Fruit fly (Drosophila melanogaster) whole organism, embryonic: ENCODE measurements around the gene CG14270.

Experiments
- Asciz ChIP-seq: fragments of 200-800 bp; sonication (Bioruptor generic); optimal IDR thresholded peaks from 2 replicates; lab custom pipeline; 2017; ENCODE audit warnings: missing biosample characterization, mild to moderate bottlenecking, missing genetic modification characterization, missing genetic modification reagents
- B-H1 ChIP-seq: fragments of 200-800 bp; sonication (Bioruptor generic); IDR thresholded peaks from 3 replicates; pipeline ENCODE4 v1.3.6; 2022; ENCODE audit warnings: missing biosample characterization, missing genetic modification characterization
- Bgb ChIP-seq: fragments of 200-800 bp; sonication (Bioruptor generic); IDR thresholded peaks from 2 replicates; pipeline ENCODE4 v1.3.6; 2022; ENCODE audit warnings: missing biosample characterization, missing genetic modification characterization; ENCODE audit not compliant: partially characterized antibody
- CG10321 ChIP-seq: fragments of 200-800 bp; sonication (Bioruptor generic); IDR thresholded peaks from 2 replicates; pipeline ENCODE4 v1.3.6; 2022; ENCODE audit warnings: missing biosample characterization, missing genetic modification characterization
- CG10979 ChIP-seq: fragments of 200-800 bp; sonication (Bioruptor generic); optimal IDR thresholded peaks from 2 replicates; lab custom pipeline; 2018; ENCODE audit warnings: missing biosample characterization, mild to moderate bottlenecking, missing genetic modification characterization, moderate library complexity
- CG11456 ChIP-seq: fragments of 200-800 bp; sonication (Bioruptor generic); IDR thresholded peaks from 3 replicates; pipeline ENCODE4 v1.3.6; 2022; ENCODE audit warnings: missing biosample characterization, missing genetic modification characterization
- CG13424 ChIP-seq: fragments of 200-800 bp; sonication (Bioruptor generic); optimal IDR thresholded peaks from 2 replicates; lab custom pipeline; 2019; ENCODE audit warnings: missing biosample characterization, mild to moderate bottlenecking, missing genetic modification characterization, moderate library complexity
- CG14667 ChIP-seq: fragments of 200-800 bp; sonication (Bioruptor generic); IDR thresholded peaks from 2 replicates; pipeline ENCODE4 v1.3.6; 2022; ENCODE audit warnings: missing biosample characterization, missing genetic modification characterization
- CG18476 ChIP-seq: fragments of 200-800 bp; sonication (Bioruptor generic); optimal IDR thresholded peaks from 2 replicates; lab custom pipeline; 2016; ENCODE audit warnings: missing biosample characterization, mild to moderate bottlenecking, missing genetic modification characterization
- CG4328 ChIP-seq: fragments of 200-800 bp; sonication (Bioruptor generic); optimal IDR thresholded peaks from 3 replicates; lab custom pipeline; 2017; ENCODE audit warnings: missing biosample characterization, missing genetic modification reagents, missing genetic modification characterization
- CG4424 ChIP-seq: fragments of 200-800 bp; sonication (Bioruptor generic); optimal IDR thresholded peaks from 3 replicates; lab custom pipeline; 2016; ENCODE audit warnings: missing biosample characterization, missing genetic modification characterization
- CG6654 ChIP-seq: fragments of 200-800 bp; sonication (Bioruptor generic); optimal IDR thresholded peaks from 2 replicates; lab custom pipeline; 2017; ENCODE audit warnings: missing biosample characterization, mild to moderate bottlenecking, missing genetic modification characterization
- CG6689 ChIP-seq: fragments of 200-800 bp; sonication (Bioruptor generic); IDR thresholded peaks from 2 replicates; pipeline ENCODE4 v1.3.6; 2022; ENCODE audit warnings: missing biosample characterization, missing genetic modification characterization
- CG8089 ChIP-seq: fragments of 200-800 bp; sonication (Bioruptor generic); optimal IDR thresholded peaks from 3 replicates; lab custom pipeline; 2016; ENCODE audit warnings: missing biosample characterization, missing genetic modification characterization
- CG9797 ChIP-seq: fragments of 200-800 bp; sonication (Bioruptor generic); optimal IDR thresholded peaks from 3 replicates; lab custom pipeline; 2018; ENCODE audit warnings: missing biosample characterization, mild to moderate bottlenecking, missing genetic modification characterization
- D19B ChIP-seq: fragments of 200-800 bp; sonication (Bioruptor generic); optimal IDR thresholded peaks from 2 replicates; lab custom pipeline; 2017; ENCODE audit warnings: missing biosample characterization, mild to moderate bottlenecking, missing genetic modification characterization
- E2f1 ChIP-seq: fragments of 200-800 bp; sonication (Bioruptor generic); IDR thresholded peaks from 2 replicates; pipeline ENCODE4 v1.3.6; 2022; ENCODE audit warnings: missing biosample characterization, missing genetic modification characterization
- Fer3 ChIP-seq: fragments of 200-800 bp; sonication (Bioruptor generic); optimal IDR thresholded peaks from 2 replicates; lab custom pipeline; 2018; ENCODE audit warnings: missing biosample characterization, mild to moderate bottlenecking, missing genetic modification characterization, moderate library complexity
- HmgD ChIP-seq: fragments of 200-800 bp; sonication (Bioruptor generic); optimal IDR thresholded peaks from 3 replicates; lab custom pipeline; 2016; ENCODE audit warnings: missing biosample characterization, missing genetic modification characterization
- Nf-YB ChIP-seq: fragments of 200-800 bp; sonication (Bioruptor generic); optimal IDR thresholded peaks from 3 replicates; lab custom pipeline; 2019; ENCODE audit warnings: missing biosample characterization, mild to moderate bottlenecking, missing genetic modification characterization, moderate library complexity
- Nf-YC ChIP-seq: fragments of 200-800 bp; optimal IDR thresholded peaks from 3 replicates; lab custom pipeline; 2019; ENCODE audit warnings: missing biosample characterization, mild to moderate bottlenecking, missing genetic modification characterization, moderate library complexity
- Poxn ChIP-seq: fragments of 200-800 bp; sonication (Bioruptor generic); IDR thresholded peaks from 2 replicates; pipeline ENCODE4 v1.3.6; 2022; ENCODE audit warnings: missing biosample characterization, missing genetic modification characterization
- Sin3A ChIP-seq: fragments of >200 bp; optimal IDR thresholded peaks from 2 replicates; lab custom pipeline; 2018
- Sox100B ChIP-seq: fragments of 200-800 bp; sonication (Bioruptor generic); optimal IDR thresholded peaks from 3 replicates; lab custom pipeline; 2018; ENCODE audit warnings: missing biosample characterization, mild to moderate bottlenecking, missing genetic modification characterization
- Sox102F ChIP-seq: fragments of 200-800 bp; sonication (Bioruptor generic); optimal IDR thresholded peaks from 2 replicates; lab custom pipeline; 2018; ENCODE audit warnings: missing biosample characterization, mild to moderate bottlenecking, missing genetic modification characterization, moderate library complexity
- Vsx1 ChIP-seq: fragments of 200-800 bp; sonication (Bioruptor generic); optimal IDR thresholded peaks from 2 replicates; lab custom pipeline; 2017; ENCODE audit warnings: missing biosample characterization, mild to moderate bottlenecking, missing genetic modification characterization, missing genetic modification reagents
- Xbp1 ChIP-seq: fragments of 200-800 bp; sonication (Bioruptor generic); optimal IDR thresholded peaks from 3 replicates; lab custom pipeline; 2016; ENCODE audit warnings: missing biosample characterization, mild to moderate bottlenecking, missing genetic modification characterization
- chif ChIP-seq, 2 experiments: fragments of 200-800 bp; sonication (Bioruptor generic); optimal IDR thresholded peaks; 3 replicates each; lab custom pipeline; 2016; ENCODE audit warnings: missing biosample characterization in 2 of 2, missing genetic modification characterization in 2 of 2
- eve ChIP-seq, 2 experiments: fragments of >200 bp; optimal IDR thresholded peaks; 2 replicates each; lab custom pipeline; 2017; ENCODE audit warnings: missing biosample characterization in 2 of 2, missing genetic modification characterization in 2 of 2
- gce ChIP-seq: fragments of 200-800 bp; sonication (Bioruptor generic); IDR thresholded peaks from 3 replicates; pipeline ENCODE4 v1.3.6; 2022; ENCODE audit warnings: missing biosample characterization, missing genetic modification characterization
- gcm ChIP-seq: fragments of 200-800 bp; sonication (Bioruptor generic); optimal IDR thresholded peaks from 2 replicates; lab custom pipeline; 2019; ENCODE audit warnings: missing biosample characterization, mild to moderate bottlenecking, missing genetic modification characterization, moderate library complexity
- gcm2 ChIP-seq: fragments of 200-800 bp; sonication (Bioruptor generic); optimal IDR thresholded peaks from 2 replicates; lab custom pipeline; 2016; ENCODE audit warnings: missing biosample characterization, missing genetic modification characterization
- gfzf ChIP-seq: fragments of 200-800 bp; sonication (Bioruptor generic); optimal IDR thresholded peaks from 2 replicates; lab custom pipeline; 2016; ENCODE audit warnings: missing biosample characterization, mild to moderate bottlenecking, missing genetic modification characterization, moderate library complexity
- grn ChIP-seq: fragments of 200-800 bp; sonication (Bioruptor generic); optimal IDR thresholded peaks from 3 replicates; lab custom pipeline; 2017; ENCODE audit warnings: missing biosample characterization, missing genetic modification characterization
- gsb-n ChIP-seq: fragments of 200-800 bp; sonication (Bioruptor generic); optimal IDR thresholded peaks from 3 replicates; lab custom pipeline; 2018; ENCODE audit warnings: missing biosample characterization, mild to moderate bottlenecking, missing genetic modification characterization
- hb ChIP-seq: fragments of 200-800 bp; sonication (Bioruptor generic); IDR thresholded peaks from 3 replicates; pipeline ENCODE4 v1.3.6; 2022; ENCODE audit warnings: missing biosample characterization, missing genetic modification characterization; ENCODE audit not compliant: partially characterized antibody
- hkb ChIP-seq, 2 experiments: fragments of 200-800 bp in 1 of 2; fragments of >200 bp in 1 of 2; sonication (Bioruptor generic) in 1 of 2; IDR thresholded peaks in 1 of 2; optimal IDR thresholded peaks in 1 of 2; 2 replicates each; pipeline versions ENCODE4 v1.3.6 to Lab custom; 2017 to 2022; ENCODE audit warnings: missing biosample characterization in 1 of 2, missing genetic modification characterization in 1 of 2
- knrl ChIP-seq: fragments of 200-800 bp; sonication (Bioruptor generic); IDR thresholded peaks from 3 replicates; pipeline ENCODE4 v1.3.6; 2022; ENCODE audit warnings: missing biosample characterization, missing genetic modification characterization; ENCODE audit not compliant: partially characterized antibody
- lilli ChIP-seq: fragments of 200-800 bp; sonication (Bioruptor generic); optimal IDR thresholded peaks from 3 replicates; lab custom pipeline; 2016; ENCODE audit warnings: missing biosample characterization, missing genetic modification characterization
- mirr ChIP-seq: fragments of 200-800 bp; sonication (Bioruptor generic); optimal IDR thresholded peaks from 3 replicates; lab custom pipeline; 2018; ENCODE audit warnings: missing biosample characterization, mild to moderate bottlenecking, missing genetic modification characterization
- nerfin-1 ChIP-seq: fragments of 200-800 bp; sonication (Bioruptor generic); optimal IDR thresholded peaks from 3 replicates; lab custom pipeline; 2019; ENCODE audit warnings: missing biosample characterization, mild to moderate bottlenecking, missing genetic modification characterization, moderate library complexity
- nmo ChIP-seq: fragments of 200-800 bp; sonication (Bioruptor generic); optimal IDR thresholded peaks from 2 replicates; lab custom pipeline; 2018; ENCODE audit warnings: missing biosample characterization, mild to moderate bottlenecking, missing genetic modification characterization, moderate library complexity
- otp ChIP-seq: fragments of 200-800 bp; sonication (Bioruptor generic); IDR thresholded peaks from 3 replicates; pipeline ENCODE4, ENCODE4 v1.3.6; 2022; ENCODE audit warnings: missing biosample characterization, missing genetic modification characterization
- p53 ChIP-seq: fragments of 200-800 bp; sonication (Bioruptor generic); optimal IDR thresholded peaks from 2 replicates; lab custom pipeline; 2016; ENCODE audit warnings: missing biosample characterization, missing genetic modification characterization
- sc ChIP-seq, 3 experiments: fragments of >200 bp in 2 of 3; fragments of 200-800 bp in 1 of 3; sonication (Bioruptor generic) in 1 of 3; optimal IDR thresholded peaks; 2 replicates in 2 of 3; 3 replicates in 1 of 3; lab custom pipeline; 2017; ENCODE audit warnings: mild to moderate bottlenecking in 1 of 3, missing biosample characterization in 1 of 3, missing genetic modification characterization in 1 of 3, missing genetic modification reagents in 1 of 3
- sens ChIP-seq: fragments of 200-800 bp; sonication (Bioruptor generic); peaks from one replicate; lab custom pipeline; 2016; ENCODE audit warnings: missing biosample characterization, missing genetic modification characterization
- slp2 ChIP-seq: fragments of 200-800 bp; sonication (Bioruptor generic); optimal IDR thresholded peaks from 2 replicates; lab custom pipeline; 2016; ENCODE audit warnings: missing biosample characterization, missing genetic modification characterization
- tll ChIP-seq, 2 experiments: fragments of 200-800 bp in 1 of 2; fragments of >200 bp in 1 of 2; sonication (Bioruptor generic) in 1 of 2; optimal IDR thresholded peaks; 2 replicates each; lab custom pipeline; 2017 to 2019; ENCODE audit warnings: missing biosample characterization in 2 of 2, missing genetic modification characterization in 2 of 2, mild to moderate bottlenecking in 1 of 2, moderate library complexity in 1 of 2
- tup ChIP-seq: fragments of 200-800 bp; sonication (Bioruptor generic); optimal IDR thresholded peaks from 2 replicates; lab custom pipeline; 2016; ENCODE audit warnings: missing biosample characterization, mild to moderate bottlenecking, missing genetic modification characterization, moderate library complexity

The CG14270 gene

DNA sequence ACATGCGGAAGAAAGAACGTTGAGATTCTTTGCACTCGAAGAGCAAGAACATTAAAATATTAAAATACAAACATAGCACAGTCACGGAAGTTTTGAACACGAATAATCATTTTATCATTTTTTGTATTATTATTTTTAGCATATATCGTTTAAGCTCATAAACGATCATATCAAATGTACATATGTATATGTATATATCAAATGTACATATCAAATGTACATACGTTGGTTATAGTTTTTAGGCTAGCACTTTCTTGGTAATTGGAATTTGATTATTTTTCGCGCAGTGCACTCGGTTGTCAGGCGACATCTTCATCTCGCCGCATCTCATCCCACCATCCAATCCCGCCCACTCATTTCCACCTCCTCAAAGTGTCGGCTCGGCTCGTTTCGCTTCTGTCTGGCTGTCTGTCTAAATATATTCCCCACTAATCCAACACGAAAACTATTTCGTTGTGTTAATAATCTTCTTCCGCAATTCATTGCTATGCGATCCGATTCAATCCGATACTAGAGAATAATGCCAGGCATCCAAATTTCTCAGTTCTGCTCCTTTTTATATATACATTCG lies 29.7 kb downstream of the CG14270 start (continued):
- TF ChIP-seq CG8089 (GFP tag; lab: Kevin White, UChicago) (no peak), CG6689 (GFP tag; lab: Robert Waterston, UW) (peak; percentile 23; the same call in 1 of the 2 replicates), gsb-n (tag; lab: Kevin White, UChicago) (peak; percentile 45), nerfin-1 (peak; percentile 49), Poxn (no peak), CG6654 (peak; percentile 37), Asciz (GFP tag; lab: Kevin White, UChicago) (peak; percentile 32), CG18476 (GFP tag; lab: Kevin White, UChicago) (no peak), Sox100B (GFP tag; lab: Kevin White, UChicago) (peak; percentile 58), Sin3A (lab: Kevin White, UChicago) (no peak), nmo (peak; percentile 75), sens (GFP tag; lab: Kevin White, UChicago) (peak; percentile 87), Nf-YB (no peak), CG11456 (GFP tag; lab: Robert Waterston, UW) (no peak), CG10979 (peak; percentile 65), CG10321 (no peak), Nf-YC (tag; lab: Kevin White, UChicago) (peak; percentile 5), CG14667 (0 out of 2 replicates have a peak, but pooled peaks have one; percentile 11), tll (GFP tag; optimal IDR thresholded peaks at IDR 0.05; lab: Kevin White, UChicago) (no peak), sc (optimal IDR thresholded peaks at IDR 0.05; lab: Kevin White, UChicago) (no peak), sc (GFP tag; optimal IDR thresholded peaks at IDR 0.05; lab: Kevin White, UChicago) (peak; percentile 21), gcm2 (no peak), knrl (no peak), Sox102F (GFP tag; lab: Kevin White, UChicago) (peak; percentile 60), D19B (GFP tag; lab: Kevin White, UChicago) (no peak), Vsx1 (GFP tag; lab: Kevin White, UChicago) (no peak), hkb (optimal IDR thresholded peaks at IDR 0.05; lab: Kevin White, UChicago) (no peak), hkb (GFP tag; IDR thresholded peaks at IDR 0.05; lab: Robert Waterston, UW) (0 out of 2 replicates have a peak, but pooled peaks have one; percentile 25), E2f1 (GFP tag; lab: Robert Waterston, UW) (peak; percentile 47; the same call in 1 of the 2 replicates), mirr (no peak), gfzf (no peak), Fer3 (tag; lab: Kevin White, UChicago) (peak; percentile 15), Xbp1 (GFP tag; lab: Kevin White, UChicago) (peak; percentile 28), chif (GFP tag; optimal IDR thresholded peaks at IDR 0.05; lab: Kevin White, UChicago) (no peak), CG4328 (no peak), Bgb (GFP tag; lab: Robert Waterston, UW) (no peak), p53 (GFP tag; lab: Kevin White, UChicago) (no peak), HmgD (GFP tag; lab: Kevin White, UChicago) (no peak), lilli (GFP tag; lab: Kevin White, UChicago) (peak; percentile 6), gcm (GFP tag; lab: Kevin White, UChicago) (peak; percentile 29), CG9797 (no peak), CG4424 (GFP tag; lab: Kevin White, UChicago) (peak; percentile 4), CG13424 (tag; lab: Kevin White, UChicago) (peak; percentile 66), grn (GFP tag; lab: Kevin White, UChicago) (no peak), otp (GFP tag; lab: Robert Waterston, UW) (no peak), slp2 (GFP tag; lab: Kevin White, UChicago) (no peak), hb (GFP tag; lab: Robert Waterston, UW) (no peak), B-H1 (GFP tag; lab: Robert Waterston, UW) (no peak), gce (GFP tag; lab: Robert Waterston, UW) (no peak), tup (GFP tag; lab: Kevin White, UChicago) (no peak), eve (GFP tag; optimal IDR thresholded peaks at IDR 0.05; lab: Kevin White, UChicago) (peak in 1 of 2 experiments; percentile 38)
